Fruit fly (Drosophila melanogaster) whole organism, embryonic: ENCODE results near the gene CG46308.

Experiments
- CG10147 ChIP-seq: fragments of 200-800 bp; sonication (Bioruptor generic); optimal IDR thresholded peaks from 2 replicates; lab custom pipeline; 2019; ENCODE audit warnings: missing biosample characterization, mild to moderate bottlenecking, missing genetic modification characterization, moderate library complexity
- CG10543 ChIP-seq: fragments of 200-800 bp; sonication (Bioruptor generic); optimal IDR thresholded peaks from 3 replicates; lab custom pipeline; 2017; ENCODE audit warnings: missing biosample characterization, mild to moderate bottlenecking, missing genetic modification characterization, moderate library complexity
- CG12769 ChIP-seq: fragments of 200-800 bp; sonication (Bioruptor generic); optimal IDR thresholded peaks from 2 replicates; lab custom pipeline; 2019; ENCODE audit warnings: missing biosample characterization, mild to moderate bottlenecking, missing genetic modification characterization, moderate library complexity
- CG15011 ChIP-seq: fragments of 200-800 bp; sonication (Bioruptor generic); optimal IDR thresholded peaks from 3 replicates; lab custom pipeline; 2018; ENCODE audit warnings: missing biosample characterization, mild to moderate bottlenecking, missing genetic modification characterization
- CG2116 ChIP-seq: fragments of 200-800 bp; sonication (Bioruptor generic); optimal IDR thresholded peaks from 3 replicates; lab custom pipeline; 2018; ENCODE audit warnings: missing biosample characterization, mild to moderate bottlenecking, missing genetic modification characterization
- CG2202 ChIP-seq: fragments of 200-800 bp; sonication (Bioruptor generic); optimal IDR thresholded peaks from 2 replicates; lab custom pipeline; 2018; ENCODE audit warnings: missing biosample characterization, mild to moderate bottlenecking, missing genetic modification characterization
- CG30403 ChIP-seq: fragments of 200-800 bp; sonication (Bioruptor generic); optimal IDR thresholded peaks from 3 replicates; lab custom pipeline; 2016; ENCODE audit warnings: missing biosample characterization, missing genetic modification characterization
- CG3065 ChIP-seq: fragments of 200-800 bp; sonication (Bioruptor generic); optimal IDR thresholded peaks from 2 replicates; lab custom pipeline; 2016; ENCODE audit warnings: missing biosample characterization, missing genetic modification characterization
- CG34376 ChIP-seq: fragments of 200-800 bp; sonication (Bioruptor generic); optimal IDR thresholded peaks from 2 replicates; lab custom pipeline; 2018; ENCODE audit warnings: missing biosample characterization, mild to moderate bottlenecking, missing genetic modification characterization
- CG34422 ChIP-seq: fragments of 200-800 bp; sonication (Bioruptor generic); IDR thresholded peaks from 3 replicates; pipeline ENCODE4 v1.3.6; 2022; ENCODE audit warnings: missing biosample characterization, missing genetic modification characterization
- CG4328 ChIP-seq: fragments of 200-800 bp; sonication (Bioruptor generic); optimal IDR thresholded peaks from 3 replicates; lab custom pipeline; 2017; ENCODE audit warnings: missing biosample characterization, missing genetic modification reagents, missing genetic modification characterization
- CG7556 ChIP-seq: fragments of 200-800 bp; sonication (Bioruptor generic); optimal IDR thresholded peaks from 2 replicates; lab custom pipeline; 2017; ENCODE audit warnings: missing biosample characterization, mild to moderate bottlenecking, missing genetic modification characterization
- CG7928 ChIP-seq: fragments of 200-800 bp; sonication (Bioruptor generic); optimal IDR thresholded peaks from 2 replicates; lab custom pipeline; 2017; ENCODE audit warnings: missing biosample characterization, mild to moderate bottlenecking, missing genetic modification characterization
- CG9437 ChIP-seq: fragments of 200-800 bp; sonication (Bioruptor generic); optimal IDR thresholded peaks from 2 replicates; lab custom pipeline; 2018; ENCODE audit warnings: missing biosample characterization, mild to moderate bottlenecking, missing genetic modification characterization
- CG9727 ChIP-seq: fragments of 200-800 bp; sonication (Bioruptor generic); optimal IDR thresholded peaks from 3 replicates; lab custom pipeline; 2017; ENCODE audit warnings: missing biosample characterization, mild to moderate bottlenecking, missing genetic modification characterization
- CHES-1-like ChIP-seq: fragments of 200-800 bp; sonication (Bioruptor generic); optimal IDR thresholded peaks from 2 replicates; lab custom pipeline; 2016; ENCODE audit warnings: missing biosample characterization, missing genetic modification characterization
- CkIIα-i1 ChIP-seq: fragments of 200-800 bp; sonication (Bioruptor generic); IDR thresholded peaks from 2 replicates; pipeline ENCODE4 v1.3.6; 2022; ENCODE audit warnings: missing biosample characterization, missing genetic modification characterization
- Dad ChIP-seq: fragments of 200-800 bp; sonication (Bioruptor generic); optimal IDR thresholded peaks from 3 replicates; lab custom pipeline; 2016; ENCODE audit warnings: missing biosample characterization, missing genetic modification characterization
- Dek ChIP-seq: fragments of 200-800 bp; sonication (Bioruptor generic); optimal IDR thresholded peaks from 3 replicates; lab custom pipeline; 2019; ENCODE audit warnings: missing biosample characterization, mild to moderate bottlenecking, missing genetic modification characterization, moderate library complexity
- Dfd ChIP-seq, 2 experiments: fragments of >200 bp; optimal IDR thresholded peaks; 2 replicates each; lab custom pipeline; 2017; ENCODE audit warnings: missing biosample characterization in 2 of 2, missing genetic modification characterization in 2 of 2
- Dref ChIP-seq: fragments of 200-800 bp; sonication (Bioruptor generic); IDR thresholded peaks from 2 replicates; pipeline ENCODE4 v1.3.6; 2022; ENCODE audit warnings: missing biosample characterization, missing genetic modification characterization
- Drgx ChIP-seq: fragments of 200-800 bp; sonication (Bioruptor generic); IDR thresholded peaks from 2 replicates; pipeline ENCODE4 v1.3.6; 2022; ENCODE audit warnings: missing biosample characterization, missing genetic modification characterization
- Fer1 ChIP-seq: fragments of 200-800 bp; sonication (Bioruptor generic); optimal IDR thresholded peaks from 2 replicates; lab custom pipeline; 2017; ENCODE audit warnings: missing biosample characterization, mild to moderate bottlenecking, missing genetic modification characterization
- Jarid2 ChIP-seq: fragments of 200-800 bp; sonication (Bioruptor generic); optimal IDR thresholded peaks from 3 replicates; lab custom pipeline; 2017; ENCODE audit warnings: mild to moderate bottlenecking, missing biosample characterization, missing genetic modification reagents, missing genetic modification characterization
- Mad ChIP-seq: fragments of 200-800 bp; sonication (Bioruptor generic); optimal IDR thresholded peaks from 2 replicates; lab custom pipeline; 2016; ENCODE audit warnings: missing biosample characterization, missing genetic modification characterization
- Max ChIP-seq: fragments of 200-800 bp; sonication (Bioruptor generic); optimal IDR thresholded peaks from 2 replicates; lab custom pipeline; 2016; ENCODE audit warnings: missing biosample characterization, mild to moderate bottlenecking, missing genetic modification characterization
- Myb ChIP-seq: fragments of 200-800 bp; sonication (Bioruptor generic); optimal IDR thresholded peaks from 2 replicates; lab custom pipeline; 2016; ENCODE audit warnings: missing biosample characterization, missing genetic modification characterization
- TFAM ChIP-seq: fragments of 200-800 bp; sonication (Bioruptor generic); optimal IDR thresholded peaks from 2 replicates; lab custom pipeline; 2017; ENCODE audit warnings: missing biosample characterization, missing genetic modification characterization, inconsistent platforms
- Vsx1 ChIP-seq: fragments of 200-800 bp; sonication (Bioruptor generic); optimal IDR thresholded peaks from 2 replicates; lab custom pipeline; 2017; ENCODE audit warnings: missing biosample characterization, mild to moderate bottlenecking, missing genetic modification characterization, missing genetic modification reagents
- YL-1 ChIP-seq: fragments of 200-800 bp; sonication (Bioruptor generic); optimal IDR thresholded peaks from 3 replicates; lab custom pipeline; 2017; ENCODE audit warnings: missing biosample characterization, mild to moderate bottlenecking, missing genetic modification characterization
- chm ChIP-seq: fragments of 200-800 bp; sonication (Bioruptor generic); IDR thresholded peaks from 2 replicates; pipeline ENCODE4 v1.3.6; 2022; ENCODE audit warnings: missing biosample characterization, missing genetic modification characterization
- ems ChIP-seq: fragments of 200-800 bp; sonication (Bioruptor generic); optimal IDR thresholded peaks from 3 replicates; lab custom pipeline; 2016; ENCODE audit warnings: missing biosample characterization, missing genetic modification characterization
- fru ChIP-seq: fragments of >200 bp; optimal IDR thresholded peaks from 2 replicates; lab custom pipeline; 2017
- ftz-f1 ChIP-seq: fragments of 200-800 bp; sonication (Bioruptor generic); optimal IDR thresholded peaks from 2 replicates; lab custom pipeline; 2016; ENCODE audit warnings: missing biosample characterization, missing genetic modification characterization
- hth ChIP-seq: fragments of >200 bp; optimal IDR thresholded peaks from 2 replicates; lab custom pipeline; 2017; ENCODE audit warnings: inconsistent platforms
- lab ChIP-seq: fragments of 200-800 bp; sonication (Bioruptor generic); optimal IDR thresholded peaks from 3 replicates; lab custom pipeline; 2017; ENCODE audit warnings: missing biosample characterization, missing genetic modification characterization, mild to moderate bottlenecking, moderate library complexity, missing genetic modification reagents
- lmd ChIP-seq: fragments of 200-800 bp; sonication (Bioruptor generic); IDR thresholded peaks from 2 replicates; pipeline ENCODE4 v1.3.6; 2022; ENCODE audit warnings: missing biosample characterization, missing genetic modification characterization
- nerfin-2 ChIP-seq: fragments of 200-800 bp; sonication (Bioruptor generic); IDR thresholded peaks from 2 replicates; pipeline ENCODE4 v1.3.6; 2022; ENCODE audit warnings: missing biosample characterization, missing genetic modification characterization; ENCODE audit not compliant: partially characterized antibody
- pros ChIP-seq: fragments of 200-800 bp; sonication (Bioruptor generic); optimal IDR thresholded peaks from 3 replicates; lab custom pipeline; 2019; ENCODE audit warnings: missing biosample characterization, mild to moderate bottlenecking, missing genetic modification characterization, moderate library complexity
- slp2 ChIP-seq: fragments of 200-800 bp; sonication (Bioruptor generic); optimal IDR thresholded peaks from 2 replicates; lab custom pipeline; 2016; ENCODE audit warnings: missing biosample characterization, missing genetic modification characterization
- sna ChIP-seq: fragments of 200-800 bp; sonication (Bioruptor generic); IDR thresholded peaks from 2 replicates; pipeline ENCODE4 v1.3.6; 2022; ENCODE audit warnings: missing biosample characterization, missing genetic modification characterization; ENCODE audit not compliant: partially characterized antibody
- sr ChIP-seq: fragments of 200-800 bp; sonication (Bioruptor generic); IDR thresholded peaks from 3 replicates; pipeline ENCODE4 v1.3.6; 2022; ENCODE audit warnings: missing biosample characterization, missing genetic modification characterization
- stwl ChIP-seq: fragments of 200-800 bp; sonication (Bioruptor generic); optimal IDR thresholded peaks from 3 replicates; lab custom pipeline; 2018; ENCODE audit warnings: missing biosample characterization, mild to moderate bottlenecking, missing genetic modification characterization, moderate library complexity
- sug ChIP-seq: fragments of 200-800 bp; optimal IDR thresholded peaks from 2 replicates; lab custom pipeline; 2019; ENCODE audit warnings: missing biosample characterization, mild to moderate bottlenecking, missing genetic modification characterization, moderate library complexity
- tgo ChIP-seq: fragments of 200-800 bp; sonication (Bioruptor generic); IDR thresholded peaks from 3 replicates; pipeline ENCODE4 v1.3.6; 2022; ENCODE audit warnings: missing biosample characterization, missing genetic modification characterization
- tin ChIP-seq: fragments of 200-800 bp; sonication (Bioruptor generic); optimal IDR thresholded peaks from 3 replicates; lab custom pipeline; 2016; ENCODE audit warnings: missing biosample characterization, missing genetic modification characterization
- tna ChIP-seq: fragments of 200-800 bp; sonication (Bioruptor generic); IDR thresholded peaks from 2 replicates; pipeline ENCODE4 v1.3.6; 2022; ENCODE audit warnings: missing biosample characterization, missing genetic modification characterization; ENCODE audit not compliant: partially characterized antibody
- vfl ChIP-seq: fragments of 200-800 bp; sonication (Bioruptor generic); optimal IDR thresholded peaks from 2 replicates; lab custom pipeline; 2016; ENCODE audit warnings: missing biosample characterization, missing genetic modification characterization
- wdn ChIP-seq: fragments of 200-800 bp; sonication (Bioruptor generic); IDR thresholded peaks from 2 replicates; pipeline ENCODE4 v1.3.6; 2022; ENCODE audit warnings: missing biosample characterization, missing genetic modification characterization
- wek ChIP-seq: fragments of 200-800 bp; sonication (Bioruptor generic); optimal IDR thresholded peaks from 3 replicates; lab custom pipeline; 2018; ENCODE audit warnings: missing biosample characterization, mild to moderate bottlenecking, missing genetic modification characterization, moderate library complexity

The CG46308 gene

DNA sequence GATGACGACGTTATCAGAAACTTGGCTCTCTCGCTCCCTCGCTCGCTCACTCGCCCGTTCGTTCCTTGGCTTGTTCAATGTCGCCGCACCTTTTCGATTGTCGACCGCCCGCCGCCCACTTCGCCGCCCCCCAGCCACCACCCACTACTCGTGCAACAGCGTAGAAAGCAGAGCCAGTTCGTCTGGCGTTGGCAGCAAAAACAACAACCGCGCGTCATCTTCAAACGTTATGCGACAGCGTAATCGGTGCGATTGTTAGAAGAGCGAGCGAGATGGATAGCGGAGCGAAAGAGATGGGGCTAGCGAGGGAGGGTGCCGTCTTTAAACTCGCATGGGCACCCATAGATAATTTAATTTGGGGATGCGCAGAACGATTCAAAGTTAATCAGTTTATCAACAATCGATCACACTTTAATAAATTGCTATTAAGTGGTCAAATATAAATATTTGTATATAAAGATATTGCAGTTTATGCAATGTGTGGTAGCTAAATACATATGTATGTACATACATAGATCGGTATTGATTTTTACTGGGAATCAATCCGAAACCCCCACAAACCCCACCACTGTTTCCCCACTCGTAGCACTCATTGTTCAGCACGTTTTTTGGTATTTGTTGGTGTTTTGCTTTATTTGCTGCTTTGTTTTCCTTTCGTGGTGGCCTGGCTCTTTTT, 52.8 kb downstream of the CG46308 start (continued):
- TF ChIP-seq lab (GFP tag; lab: Kevin White, UChicago), result peak; percentile 61
- TF ChIP-seq CHES-1-like (GFP tag; lab: Kevin White, UChicago), result no peak
- TF ChIP-seq tin (GFP tag; lab: Kevin White, UChicago), result peak; percentile 8
- peak; percentile 73 for TF ChIP-seq CG30403 (GFP tag; lab: Kevin White, UChicago)
- peak; percentile 76 for TF ChIP-seq lmd (GFP tag; lab: Robert Waterston, UW)
- TF ChIP-seq Jarid2 (GFP tag; lab: Kevin White, UChicago), result no peak
- peak; percentile 45 for TF ChIP-seq wdn (GFP tag; lab: Robert Waterston, UW)
- peak; percentile 27 for TF ChIP-seq CG7928 (GFP tag; lab: Kevin White, UChicago)
- TF ChIP-seq CG34376 (GFP tag; lab: Kevin White, UChicago), result peak; percentile 18
- TF ChIP-seq CG3065 (GFP tag; lab: Kevin White, UChicago), result no peak
- peak; percentile 54; the same call in 1 of the 2 replicates for TF ChIP-seq Drgx (GFP tag; lab: Robert Waterston, UW)
- no peak for TF ChIP-seq CG2116
- peak; percentile 23; the same call in 2 of the 3 replicates for TF ChIP-seq CG34422 (GFP tag; lab: Robert Waterston, UW)
- no peak for TF ChIP-seq hth
- TF ChIP-seq TFAM, result no peak
- peak; percentile 44 for TF ChIP-seq Dek (tag; lab: Kevin White, UChicago)
- no peak for TF ChIP-seq slp2 (GFP tag; lab: Kevin White, UChicago)
- peak; percentile 54 for TF ChIP-seq CG4328
- TF ChIP-seq Dad, result no peak
- no peak for TF ChIP-seq Myb (GFP tag; lab: Kevin White, UChicago)
- TF ChIP-seq CG15011 (GFP tag; lab: Kevin White, UChicago), result no peak
- TF ChIP-seq Mad (GFP tag; lab: Kevin White, UChicago), result no peak
- peak; percentile 57 for TF ChIP-seq CG9437 (GFP tag; lab: Kevin White, UChicago)
- no peak for TF ChIP-seq tna (GFP tag; lab: Robert Waterston, UW)
- peak; percentile 58 for TF ChIP-seq CG10543 (GFP tag; lab: Kevin White, UChicago)
- peak; percentile 70 for TF ChIP-seq tgo (GFP tag; lab: Robert Waterston, UW)
- TF ChIP-seq Max, result no peak
- TF ChIP-seq stwl (tag; lab: Kevin White, UChicago), result no peak
- TF ChIP-seq CG12769 (tag; lab: Kevin White, UChicago), result peak; percentile 81
- TF ChIP-seq CG7556, result peak; percentile 76
- TF ChIP-seq wek, result peak; percentile 24
- peak; percentile 13 for TF ChIP-seq Vsx1
- TF ChIP-seq CG9727, result no peak
- no peak for TF ChIP-seq ems
- 0 out of 2 replicates have a peak, but pooled peaks have one; percentile 17 for TF ChIP-seq sna (GFP tag; lab: Robert Waterston, UW)
- no peak for TF ChIP-seq CkIIα-i1 (GFP tag; lab: Robert Waterston, UW)
- no peak for TF ChIP-seq nerfin-2
- 0 out of 2 replicates have a peak, but pooled peaks have one; percentile 38 for TF ChIP-seq chm (GFP tag; lab: Robert Waterston, UW)
- peak; percentile 89 for TF ChIP-seq sr
- TF ChIP-seq fru (lab: Kevin White, UChicago), result no peak
- TF ChIP-seq vfl (GFP tag; lab: Kevin White, UChicago), result peak; percentile 19
- TF ChIP-seq Dfd (GFP tag; optimal IDR thresholded peaks at IDR 0.05; lab: Kevin White, UChicago), result no peak
- TF ChIP-seq CG10147 (GFP tag; lab: Kevin White, UChicago), result peak; percentile 68
- no peak for TF ChIP-seq ftz-f1
- peak; percentile 65 for TF ChIP-seq sug
- TF ChIP-seq pros, result peak; percentile 32
- peak; percentile 74 for TF ChIP-seq Fer1 (GFP tag; lab: Kevin White, UChicago)
- TF ChIP-seq CG2202 (tag; lab: Kevin White, UChicago), result no peak
- no peak for TF ChIP-seq Dref (GFP tag; lab: Robert Waterston, UW)
- no peak for TF ChIP-seq YL-1 (GFP tag; lab: Kevin White, UChicago)
